Worm (Caenorhabditis elegans): Measurements from ENCODE around the gene F14F7.4.

- TF ChIP-seq W03F9.2 (tag; optimal IDR thresholded peaks at IDR 0.05), result no peak
- peak; percentile 91 for TF ChIP-seq him-1 (tag; optimal IDR thresholded peaks at IDR 0.05)
- no peak for TF ChIP-seq dao-5 (tag; optimal IDR thresholded peaks at IDR 0.05)
Measured at ce11 chrIII:13067884-13068767, 38.6 kb upstream of the F14F7.4 start.

Data from whole organism, L4/young adult.